Fruit fly (Drosophila melanogaster) whole organism, embryonic: ENCODE data around the gene CG9263.

Experiments
- ATbp ChIP-seq: fragments of 200-800 bp; sonication (Bioruptor generic); optimal IDR thresholded peaks from 2 replicates; lab custom pipeline; 2017; ENCODE audit warnings: missing biosample characterization, mild to moderate bottlenecking, missing genetic modification characterization, missing genetic modification reagents
- Aef1 ChIP-seq: fragments of 200-800 bp; sonication (Bioruptor generic); IDR thresholded peaks from 3 replicates; pipeline ENCODE4 v1.3.6; 2022; ENCODE audit warnings: missing biosample characterization, missing genetic modification characterization
- CG11093 ChIP-seq: fragments of 200-800 bp; sonication (Bioruptor generic); IDR thresholded peaks from 3 replicates; pipeline ENCODE4 v1.3.6; 2022; ENCODE audit warnings: missing biosample characterization, missing genetic modification characterization
- CG11247 ChIP-seq: fragments of 200-800 bp; sonication (Bioruptor generic); IDR thresholded peaks from 2 replicates; pipeline ENCODE4 v1.3.6; 2022; ENCODE audit warnings: missing biosample characterization, missing genetic modification characterization
- CG11504 ChIP-seq: fragments of 200-800 bp; sonication (Bioruptor generic); optimal IDR thresholded peaks from 3 replicates; lab custom pipeline; 2019; ENCODE audit warnings: missing biosample characterization, mild to moderate bottlenecking, missing genetic modification characterization, moderate library complexity
- CG11560 ChIP-seq: fragments of 200-800 bp; sonication (Bioruptor generic); IDR thresholded peaks from 3 replicates; pipeline ENCODE4 v1.3.6; 2022; ENCODE audit warnings: missing biosample characterization, missing genetic modification characterization
- CG12155 ChIP-seq: fragments of 200-800 bp; sonication (Bioruptor generic); optimal IDR thresholded peaks from 3 replicates; lab custom pipeline; 2016; ENCODE audit warnings: missing biosample characterization, missing genetic modification characterization
- CG12659 ChIP-seq: fragments of 200-800 bp; sonication (Bioruptor generic); optimal IDR thresholded peaks from 3 replicates; lab custom pipeline; 2017; ENCODE audit warnings: mild to moderate bottlenecking, missing biosample characterization, missing genetic modification reagents, missing genetic modification characterization
- CG13296 ChIP-seq: fragments of 200-800 bp; sonication (Bioruptor generic); optimal IDR thresholded peaks from 3 replicates; lab custom pipeline; 2018; ENCODE audit warnings: missing biosample characterization, mild to moderate bottlenecking, missing genetic modification characterization
- CG14710 ChIP-seq: fragments of 200-800 bp; sonication (Bioruptor generic); optimal IDR thresholded peaks from 3 replicates; lab custom pipeline; 2019; ENCODE audit warnings: missing biosample characterization, mild to moderate bottlenecking, missing genetic modification characterization, moderate library complexity
- CG15073 ChIP-seq: fragments of 200-800 bp; sonication (Bioruptor generic); optimal IDR thresholded peaks from 2 replicates; lab custom pipeline; 2016; ENCODE audit warnings: missing biosample characterization, missing genetic modification characterization
- CG30020 ChIP-seq: fragments of 200-800 bp; optimal IDR thresholded peaks from 2 replicates; lab custom pipeline; 2019; ENCODE audit warnings: missing biosample characterization, mild to moderate bottlenecking, missing genetic modification characterization, moderate library complexity
- CG30403 ChIP-seq: fragments of 200-800 bp; sonication (Bioruptor generic); optimal IDR thresholded peaks from 3 replicates; lab custom pipeline; 2016; ENCODE audit warnings: missing biosample characterization, missing genetic modification characterization
- CG4360 ChIP-seq: fragments of 200-800 bp; sonication (Bioruptor generic); IDR thresholded peaks from 2 replicates; pipeline ENCODE4 v1.3.6; 2022; ENCODE audit warnings: missing biosample characterization, missing genetic modification characterization
- CG5953 ChIP-seq: fragments of 200-800 bp; sonication (Bioruptor generic); IDR thresholded peaks from 2 replicates; pipeline ENCODE4 v1.3.6; 2022; ENCODE audit warnings: missing biosample characterization, missing genetic modification characterization
- CG6689 ChIP-seq: fragments of 200-800 bp; sonication (Bioruptor generic); IDR thresholded peaks from 2 replicates; pipeline ENCODE4 v1.3.6; 2022; ENCODE audit warnings: missing biosample characterization, missing genetic modification characterization
- CG7372 ChIP-seq: fragments of 200-800 bp; sonication (Bioruptor generic); IDR thresholded peaks from 2 replicates; pipeline ENCODE4 v1.3.6; 2022; ENCODE audit warnings: missing biosample characterization, missing genetic modification characterization
- CG7556 ChIP-seq: fragments of 200-800 bp; sonication (Bioruptor generic); optimal IDR thresholded peaks from 2 replicates; lab custom pipeline; 2017; ENCODE audit warnings: missing biosample characterization, mild to moderate bottlenecking, missing genetic modification characterization
- CG7928 ChIP-seq: fragments of 200-800 bp; sonication (Bioruptor generic); optimal IDR thresholded peaks from 2 replicates; lab custom pipeline; 2017; ENCODE audit warnings: missing biosample characterization, mild to moderate bottlenecking, missing genetic modification characterization
- CG9817 ChIP-seq: fragments of 200-800 bp; sonication (Bioruptor generic); optimal IDR thresholded peaks from 2 replicates; lab custom pipeline; 2018; ENCODE audit warnings: missing biosample characterization, mild to moderate bottlenecking, missing genetic modification characterization, moderate library complexity
- D ChIP-seq, 2 experiments: fragments of 200-800 bp in 1 of 2; fragments of >200 bp in 1 of 2; sonication (Bioruptor generic) in 1 of 2; optimal IDR thresholded peaks; 2 replicates in 1 of 2; 3 replicates in 1 of 2; lab custom pipeline; 2017; ENCODE audit warnings: mild to moderate bottlenecking in 1 of 2, missing biosample characterization in 1 of 2, missing genetic modification characterization in 1 of 2, missing genetic modification reagents in 1 of 2
- Dek ChIP-seq: fragments of 200-800 bp; sonication (Bioruptor generic); optimal IDR thresholded peaks from 3 replicates; lab custom pipeline; 2019; ENCODE audit warnings: missing biosample characterization, mild to moderate bottlenecking, missing genetic modification characterization, moderate library complexity
- E2f1 ChIP-seq: fragments of 200-800 bp; sonication (Bioruptor generic); IDR thresholded peaks from 2 replicates; pipeline ENCODE4 v1.3.6; 2022; ENCODE audit warnings: missing biosample characterization, missing genetic modification characterization
- Eip74EF ChIP-seq, 2 experiments: fragments of 200-800 bp in 1 of 2; fragments of >200 bp in 1 of 2; sonication (Bioruptor generic) in 1 of 2; optimal IDR thresholded peaks; 2 replicates each; lab custom pipeline; 2017 to 2019; ENCODE audit warnings: missing biosample characterization in 2 of 2, missing genetic modification characterization in 2 of 2, mild to moderate bottlenecking in 1 of 2, moderate library complexity in 1 of 2
- HmgD ChIP-seq: fragments of 200-800 bp; sonication (Bioruptor generic); optimal IDR thresholded peaks from 3 replicates; lab custom pipeline; 2016; ENCODE audit warnings: missing biosample characterization, missing genetic modification characterization
- Lhr ChIP-seq: fragments of 200-800 bp; sonication (Bioruptor generic); optimal IDR thresholded peaks from 3 replicates; lab custom pipeline; 2017; ENCODE audit warnings: mild to moderate bottlenecking, missing biosample characterization, missing genetic modification reagents, missing genetic modification characterization
- Lim3 ChIP-seq: fragments of 200-800 bp; sonication (Bioruptor generic); IDR thresholded peaks from 2 replicates; pipeline ENCODE4 v1.3.6; 2022; ENCODE audit warnings: missing biosample characterization, missing genetic modification characterization
- NC2β ChIP-seq: fragments of 200-800 bp; sonication (Bioruptor generic); optimal IDR thresholded peaks from 2 replicates; lab custom pipeline; 2016; ENCODE audit warnings: missing biosample characterization, missing genetic modification characterization
- Optix ChIP-seq: fragments of 200-800 bp; sonication (Bioruptor generic); IDR thresholded peaks from 3 replicates; pipeline ENCODE4 v1.3.6; 2022; ENCODE audit warnings: missing biosample characterization, missing genetic modification characterization
- YL-1 ChIP-seq: fragments of 200-800 bp; sonication (Bioruptor generic); optimal IDR thresholded peaks from 3 replicates; lab custom pipeline; 2017; ENCODE audit warnings: missing biosample characterization, mild to moderate bottlenecking, missing genetic modification characterization
- bsh ChIP-seq, 2 experiments: fragments of 200-800 bp; sonication (Bioruptor generic); optimal IDR thresholded peaks; 2 replicates each; lab custom pipeline; 2017 to 2018; ENCODE audit warnings: mild to moderate bottlenecking in 2 of 2, missing biosample characterization in 2 of 2, missing genetic modification characterization in 2 of 2, moderate library complexity in 1 of 2
- cg ChIP-seq: fragments of 200-800 bp; sonication (Bioruptor generic); optimal IDR thresholded peaks from 3 replicates; lab custom pipeline; 2019; ENCODE audit warnings: missing biosample characterization, mild to moderate bottlenecking, missing genetic modification characterization, moderate library complexity
- corto ChIP-seq: fragments of 200-800 bp; sonication (Bioruptor generic); optimal IDR thresholded peaks from 2 replicates; lab custom pipeline; 2016; ENCODE audit warnings: missing biosample characterization, mild to moderate bottlenecking, missing genetic modification characterization, moderate library complexity
- crp ChIP-seq, 2 experiments: fragments of 200-800 bp; sonication (Bioruptor generic); optimal IDR thresholded peaks; 2 replicates in 1 of 2; 3 replicates in 1 of 2; lab custom pipeline; 2017; ENCODE audit warnings: missing biosample characterization in 2 of 2, missing genetic modification characterization in 2 of 2, mild to moderate bottlenecking in 1 of 2, moderate library complexity in 1 of 2
- disco-r ChIP-seq: fragments of 200-800 bp; sonication (Bioruptor generic); optimal IDR thresholded peaks from 2 replicates; lab custom pipeline; 2016; ENCODE audit warnings: missing biosample characterization, missing genetic modification characterization
- dmrt99B ChIP-seq: fragments of 200-800 bp; sonication (Bioruptor generic); optimal IDR thresholded peaks from 2 replicates; lab custom pipeline; 2018; ENCODE audit warnings: missing biosample characterization, mild to moderate bottlenecking, missing genetic modification characterization, moderate library complexity
- fd102C ChIP-seq: fragments of 200-800 bp; sonication (Bioruptor generic); optimal IDR thresholded peaks from 2 replicates; lab custom pipeline; 2018; ENCODE audit warnings: missing biosample characterization, mild to moderate bottlenecking, missing genetic modification characterization, moderate library complexity
- fu2 ChIP-seq: fragments of 200-800 bp; sonication (Bioruptor generic); optimal IDR thresholded peaks from 2 replicates; lab custom pipeline; 2016; ENCODE audit warnings: missing biosample characterization, missing genetic modification characterization
- her ChIP-seq: fragments of 200-800 bp; sonication (Bioruptor generic); optimal IDR thresholded peaks from 2 replicates; lab custom pipeline; 2016; ENCODE audit warnings: missing biosample characterization, missing genetic modification characterization
- lab ChIP-seq: fragments of 200-800 bp; sonication (Bioruptor generic); optimal IDR thresholded peaks from 3 replicates; lab custom pipeline; 2017; ENCODE audit warnings: missing biosample characterization, missing genetic modification characterization, mild to moderate bottlenecking, moderate library complexity, missing genetic modification reagents
- nom ChIP-seq: fragments of 200-800 bp; sonication (Bioruptor generic); optimal IDR thresholded peaks from 2 replicates; lab custom pipeline; 2017; ENCODE audit warnings: missing biosample characterization, missing genetic modification characterization, mild to moderate bottlenecking, moderate library complexity, missing genetic modification reagents
- rib ChIP-seq: fragments of 200-800 bp; sonication (Bioruptor generic); IDR thresholded peaks from 2 replicates; pipeline ENCODE4 v1.3.6; 2022; ENCODE audit warnings: missing biosample characterization, missing genetic modification characterization
- ro ChIP-seq: fragments of 200-800 bp; sonication (Bioruptor generic); IDR thresholded peaks from 2 replicates; pipeline ENCODE4 v1.3.6; 2022; ENCODE audit warnings: missing biosample characterization, missing genetic modification characterization
- sima ChIP-seq: fragments of 200-800 bp; sonication (Bioruptor generic); optimal IDR thresholded peaks from 2 replicates; lab custom pipeline; 2016; ENCODE audit warnings: missing biosample characterization, missing genetic modification characterization
- sob ChIP-seq: fragments of 200-800 bp; sonication (Bioruptor generic); IDR thresholded peaks from 2 replicates; pipeline ENCODE4 v1.3.6; 2022; ENCODE audit warnings: missing biosample characterization, missing genetic modification characterization
- stc ChIP-seq: fragments of 200-800 bp; sonication (Bioruptor generic); IDR thresholded peaks from 2 replicates; pipeline ENCODE4 v1.3.6; 2022; ENCODE audit warnings: missing biosample characterization, missing genetic modification characterization
- stwl ChIP-seq: fragments of 200-800 bp; sonication (Bioruptor generic); optimal IDR thresholded peaks from 3 replicates; lab custom pipeline; 2018; ENCODE audit warnings: missing biosample characterization, mild to moderate bottlenecking, missing genetic modification characterization, moderate library complexity
- tin ChIP-seq: fragments of 200-800 bp; sonication (Bioruptor generic); optimal IDR thresholded peaks from 3 replicates; lab custom pipeline; 2016; ENCODE audit warnings: missing biosample characterization, missing genetic modification characterization
- toy ChIP-seq: fragments of 200-800 bp; sonication (Bioruptor generic); IDR thresholded peaks from 2 replicates; pipeline ENCODE4 v1.3.6; 2022; ENCODE audit warnings: missing biosample characterization, missing genetic modification characterization
- vvl ChIP-seq: fragments of 200-800 bp; sonication (Bioruptor generic); IDR thresholded peaks from 2 replicates; pipeline ENCODE4 v1.3.6; 2022; ENCODE audit warnings: missing biosample characterization, missing genetic modification characterization

Gene CG9263

DNA sequence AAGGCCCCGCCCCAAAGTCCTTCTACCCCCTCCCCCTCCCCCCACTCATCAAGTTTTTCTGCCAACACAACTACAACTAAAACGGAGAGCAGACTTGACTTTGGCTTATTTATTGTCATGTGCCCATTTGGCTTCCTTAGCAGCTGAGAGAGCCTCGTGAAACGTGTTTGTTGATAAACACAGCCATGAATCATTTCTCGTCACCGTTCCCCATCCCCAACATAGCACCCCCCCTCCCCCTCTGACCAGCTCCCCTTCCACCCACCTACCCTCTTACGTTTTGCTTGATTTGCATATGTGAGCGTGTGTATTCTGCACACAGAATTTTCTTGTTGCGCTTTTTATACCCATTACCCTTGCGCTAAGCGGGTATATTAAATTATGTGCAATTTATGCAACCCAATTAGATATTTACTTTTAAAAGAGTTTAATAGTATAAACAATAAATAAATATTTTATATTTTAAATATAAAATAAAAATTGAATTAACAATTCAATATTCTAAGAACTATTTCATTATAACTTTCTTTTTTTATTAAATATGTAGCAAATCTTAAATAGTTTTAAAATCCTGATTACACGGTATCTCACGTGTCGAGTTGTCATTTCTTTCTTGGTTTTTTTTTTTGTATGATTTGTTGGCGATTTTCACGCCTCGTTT lies 29.5 kb upstream of the CG9263 start (continued):
- no peak for TF ChIP-seq CG12659 (GFP tag; lab: Kevin White, UChicago)
- TF ChIP-seq D (optimal IDR thresholded peaks at IDR 0.05; lab: Kevin White, UChicago): no peak
- no peak for TF ChIP-seq D (GFP tag; optimal IDR thresholded peaks at IDR 0.05; lab: Kevin White, UChicago)
- no peak for TF ChIP-seq CG7372 (GFP tag; lab: Robert Waterston, UW)
- TF ChIP-seq nom (GFP tag; lab: Kevin White, UChicago): no peak
- TF ChIP-seq Eip74EF (GFP tag; optimal IDR thresholded peaks at IDR 0.05; lab: Kevin White, UChicago): no peak
- TF ChIP-seq sima (GFP tag; lab: Kevin White, UChicago): no peak
- TF ChIP-seq disco-r (GFP tag; lab: Kevin White, UChicago): no peak
- no peak for TF ChIP-seq CG11560 (tag; lab: Robert Waterston, UW)
- TF ChIP-seq Aef1: no peak
- no peak for TF ChIP-seq stc
- no peak for TF ChIP-seq CG12155 (GFP tag; lab: Kevin White, UChicago)
- TF ChIP-seq Optix (GFP tag; lab: Robert Waterston, UW): no peak
- peak in 1 of 2 experiments; percentile 51 for TF ChIP-seq bsh (GFP tag; optimal IDR thresholded peaks at IDR 0.05; lab: Kevin White, UChicago)
- TF ChIP-seq CG6689: peak; percentile 50
- TF ChIP-seq CG11504 (tag; lab: Kevin White, UChicago): peak; percentile 58
- no peak for TF ChIP-seq CG14710 (tag; lab: Kevin White, UChicago)
- no peak for TF ChIP-seq toy (GFP tag; lab: Robert Waterston, UW)
- no peak for TF ChIP-seq Lim3 (GFP tag; lab: Robert Waterston, UW)
- no peak for TF ChIP-seq CG4360
- no peak for TF ChIP-seq fd102C
- TF ChIP-seq crp (GFP tag; optimal IDR thresholded peaks at IDR 0.05; lab: Kevin White, UChicago): no peak
- TF ChIP-seq fu2: no peak
- no peak for TF ChIP-seq CG15073 (GFP tag; lab: Kevin White, UChicago)
- TF ChIP-seq her (GFP tag; lab: Kevin White, UChicago): no peak
- TF ChIP-seq NC2β (GFP tag; lab: Kevin White, UChicago): no peak
- peak; percentile 55 for TF ChIP-seq dmrt99B (tag; lab: Kevin White, UChicago)
- peak; percentile 5 for TF ChIP-seq CG30403
- no peak for TF ChIP-seq Lhr
- peak; percentile 47 for TF ChIP-seq vvl (GFP tag; lab: Robert Waterston, UW)
- TF ChIP-seq stwl: no peak
- TF ChIP-seq HmgD (GFP tag; lab: Kevin White, UChicago): no peak
- TF ChIP-seq CG11093 (GFP tag; lab: Robert Waterston, UW): no peak
- peak; percentile 19; the same call in 1 of the 2 replicates for TF ChIP-seq E2f1 (GFP tag; lab: Robert Waterston, UW)
- TF ChIP-seq CG11247 (GFP tag; lab: Robert Waterston, UW): no peak
- TF ChIP-seq ATbp (GFP tag; lab: Kevin White, UChicago): no peak
- peak; percentile 4 for TF ChIP-seq lab (GFP tag; lab: Kevin White, UChicago)
- no peak for TF ChIP-seq CG5953
- TF ChIP-seq tin (GFP tag; lab: Kevin White, UChicago): no peak
- TF ChIP-seq cg (GFP tag; lab: Kevin White, UChicago): no peak
- TF ChIP-seq CG30020 (tag; lab: Kevin White, UChicago): no peak
- TF ChIP-seq CG7556 (GFP tag; lab: Kevin White, UChicago): peak; percentile 41
- TF ChIP-seq YL-1: no peak
- no peak for TF ChIP-seq ro
- TF ChIP-seq CG9817 (tag; lab: Kevin White, UChicago): no peak
- no peak for TF ChIP-seq Dek (tag; lab: Kevin White, UChicago)
- no peak for TF ChIP-seq corto (GFP tag; lab: Kevin White, UChicago)
- TF ChIP-seq rib: no peak
- TF ChIP-seq sob: no peak
- no peak for TF ChIP-seq CG7928 (GFP tag; lab: Kevin White, UChicago)
- TF ChIP-seq CG13296 (GFP tag; lab: Kevin White, UChicago): peak; percentile 42
